Fruit fly (Drosophila melanogaster) whole organism, embryonic: ENCODE measurements around the gene Unc50.
A peak's percentile ranks its signal among the peaks of the same experiment; 100 is the strongest.

Experiments used
- Atf-2 ChIP-seq: fragments of 200-800 bp; sonication (Bioruptor generic); optimal IDR thresholded peaks from 2 replicates; lab custom pipeline; 2016; ENCODE audit warnings: missing biosample characterization, missing genetic modification characterization
- B-H1 ChIP-seq: fragments of 200-800 bp; sonication (Bioruptor generic); IDR thresholded peaks from 3 replicates; pipeline ENCODE4 v1.3.6; 2022; ENCODE audit warnings: missing biosample characterization, missing genetic modification characterization
- C15 ChIP-seq: fragments of 200-800 bp; sonication (Bioruptor generic); IDR thresholded peaks from 3 replicates; pipeline ENCODE4 v1.3.6; 2022; ENCODE audit warnings: missing biosample characterization, missing genetic modification characterization
- CG1024 ChIP-seq: fragments of 200-800 bp; sonication (Bioruptor generic); IDR thresholded peaks from 2 replicates; pipeline ENCODE4 v1.3.6; 2022; ENCODE audit warnings: missing biosample characterization, missing genetic modification characterization
- CG10565 ChIP-seq: fragments of 200-800 bp; sonication (Bioruptor generic); optimal IDR thresholded peaks from 3 replicates; lab custom pipeline; 2016; ENCODE audit warnings: missing biosample characterization, mild to moderate bottlenecking, missing genetic modification characterization
- CG12659 ChIP-seq: fragments of 200-800 bp; sonication (Bioruptor generic); optimal IDR thresholded peaks from 3 replicates; lab custom pipeline; 2017; ENCODE audit warnings: mild to moderate bottlenecking, missing biosample characterization, missing genetic modification reagents, missing genetic modification characterization
- CG14860 ChIP-seq: fragments of 200-800 bp; sonication (Bioruptor generic); IDR thresholded peaks from 3 replicates; pipeline ENCODE4 v1.3.6; 2022; ENCODE audit warnings: missing biosample characterization, missing genetic modification characterization; ENCODE audit not compliant: partially characterized antibody
- CG18599 ChIP-seq: fragments of 200-800 bp; sonication (Bioruptor generic); optimal IDR thresholded peaks from 3 replicates; lab custom pipeline; 2017; ENCODE audit warnings: missing biosample characterization, missing genetic modification characterization, mild to moderate bottlenecking, moderate library complexity, missing genetic modification reagents
- CG18619 ChIP-seq: fragments of 200-800 bp; sonication (Bioruptor generic); optimal IDR thresholded peaks from 3 replicates; lab custom pipeline; 2017; ENCODE audit warnings: missing biosample characterization, mild to moderate bottlenecking, missing genetic modification characterization
- CG31365 ChIP-seq: fragments of 200-800 bp; sonication (Bioruptor generic); optimal IDR thresholded peaks from 2 replicates; lab custom pipeline; 2018; ENCODE audit warnings: missing biosample characterization, mild to moderate bottlenecking, missing genetic modification characterization
- CG3838 ChIP-seq: fragments of 200-800 bp; sonication (Bioruptor generic); optimal IDR thresholded peaks from 3 replicates; lab custom pipeline; 2016; ENCODE audit warnings: missing biosample characterization, missing genetic modification characterization
- CG3847 ChIP-seq: fragments of 200-800 bp; sonication (Bioruptor generic); IDR thresholded peaks from 2 replicates; pipeline ENCODE4 v1.3.6; 2022; ENCODE audit warnings: missing biosample characterization, missing genetic modification characterization
- CG4854 ChIP-seq: fragments of 200-800 bp; sonication (Bioruptor generic); optimal IDR thresholded peaks from 2 replicates; lab custom pipeline; 2016; ENCODE audit warnings: missing biosample characterization, missing genetic modification characterization, inconsistent platforms
- CG6175 ChIP-seq: fragments of 200-800 bp; sonication (Bioruptor generic); IDR thresholded peaks from 3 replicates; pipeline ENCODE4 v1.3.6; 2022; ENCODE audit warnings: missing biosample characterization, missing genetic modification characterization
- Dip2 ChIP-seq: fragments of 200-800 bp; sonication (Bioruptor generic); IDR thresholded peaks from 2 replicates; pipeline ENCODE4 v1.3.6; 2022; ENCODE audit warnings: missing biosample characterization, missing genetic modification characterization
- E2f1 ChIP-seq: fragments of 200-800 bp; sonication (Bioruptor generic); IDR thresholded peaks from 2 replicates; pipeline ENCODE4 v1.3.6; 2022; ENCODE audit warnings: missing biosample characterization, missing genetic modification characterization
- Ets65A ChIP-seq: fragments of 200-800 bp; sonication (Bioruptor generic); peaks from one replicate; lab custom pipeline; 2016; ENCODE audit warnings: missing biosample characterization, missing genetic modification characterization
- HLH3B ChIP-seq: fragments of 200-800 bp; sonication (Bioruptor generic); IDR thresholded peaks from 2 replicates; pipeline ENCODE4 v1.3.6; 2022; ENCODE audit warnings: missing biosample characterization, missing genetic modification characterization
- Hmr ChIP-seq: fragments of 200-800 bp; sonication (Bioruptor generic); optimal IDR thresholded peaks from 3 replicates; lab custom pipeline; 2017; ENCODE audit warnings: mild to moderate bottlenecking, missing biosample characterization, missing genetic modification reagents, missing genetic modification characterization
- Hr51 ChIP-seq, 2 experiments: fragments of 200-800 bp; sonication (Bioruptor generic); optimal IDR thresholded peaks; 2 replicates in 1 of 2; 3 replicates in 1 of 2; lab custom pipeline; 2016 to 2018; ENCODE audit warnings: missing biosample characterization in 2 of 2, missing genetic modification characterization in 2 of 2, mild to moderate bottlenecking in 1 of 2, moderate library complexity in 1 of 2
- Mad ChIP-seq: fragments of 200-800 bp; sonication (Bioruptor generic); optimal IDR thresholded peaks from 2 replicates; lab custom pipeline; 2016; ENCODE audit warnings: missing biosample characterization, missing genetic modification characterization
- Meics ChIP-seq: fragments of 200-800 bp; sonication (Bioruptor generic); optimal IDR thresholded peaks from 2 replicates; lab custom pipeline; 2017; ENCODE audit warnings: missing biosample characterization, mild to moderate bottlenecking, missing genetic modification characterization
- PHDP ChIP-seq: fragments of 200-800 bp; sonication (Bioruptor generic); optimal IDR thresholded peaks from 3 replicates; lab custom pipeline; 2018; ENCODE audit warnings: missing biosample characterization, mild to moderate bottlenecking, missing genetic modification characterization, moderate library complexity
- Side ChIP-seq: fragments of 200-800 bp; sonication (Bioruptor generic); optimal IDR thresholded peaks from 2 replicates; lab custom pipeline; 2016; ENCODE audit warnings: missing biosample characterization, missing genetic modification characterization
- Six4 ChIP-seq: fragments of 200-800 bp; sonication (Bioruptor generic); optimal IDR thresholded peaks from 2 replicates; lab custom pipeline; 2016; ENCODE audit warnings: missing biosample characterization, missing genetic modification characterization
- Stat92E ChIP-seq, 3 experiments: fragments of >200 bp in 2 of 3; fragments of 200-800 bp in 1 of 3; sonication (Bioruptor generic) in 1 of 3; optimal IDR thresholded peaks; 2 replicates each; lab custom pipeline; 2017 to 2019; ENCODE audit warnings: missing biosample characterization in 3 of 3, missing genetic modification characterization in 3 of 3, mild to moderate bottlenecking in 1 of 3, moderate library complexity in 1 of 3
- Tbp ChIP-seq: fragments of >200 bp; optimal IDR thresholded peaks from 2 replicates; lab custom pipeline; 2018; ENCODE audit warnings: missing biosample characterization, missing genetic modification characterization
- amos ChIP-seq: fragments of 200-800 bp; sonication (Bioruptor generic); IDR thresholded peaks from 2 replicates; pipeline ENCODE4 v1.3.6; 2022; ENCODE audit warnings: missing biosample characterization, missing genetic modification characterization; ENCODE audit not compliant: partially characterized antibody
- bcd ChIP-seq: fragments of 200-800 bp; sonication (Bioruptor generic); optimal IDR thresholded peaks from 2 replicates; lab custom pipeline; 2017; ENCODE audit warnings: missing biosample characterization, mild to moderate bottlenecking, missing genetic modification characterization
- cad ChIP-seq: fragments of >200 bp; optimal IDR thresholded peaks from 2 replicates; lab custom pipeline; 2017; ENCODE audit warnings: missing biosample characterization, missing genetic modification characterization
- cg ChIP-seq: fragments of 200-800 bp; sonication (Bioruptor generic); optimal IDR thresholded peaks from 3 replicates; lab custom pipeline; 2019; ENCODE audit warnings: missing biosample characterization, mild to moderate bottlenecking, missing genetic modification characterization, moderate library complexity
- croc ChIP-seq: fragments of 200-800 bp; sonication (Bioruptor generic); conservative IDR thresholded peaks from 3 replicates; pipeline ENCODE4 v1.3.6; 2022; ENCODE audit warnings: missing biosample characterization, missing genetic modification characterization
- crp ChIP-seq, 2 experiments: fragments of 200-800 bp; sonication (Bioruptor generic); optimal IDR thresholded peaks; 2 replicates in 1 of 2; 3 replicates in 1 of 2; lab custom pipeline; 2017; ENCODE audit warnings: missing biosample characterization in 2 of 2, missing genetic modification characterization in 2 of 2, mild to moderate bottlenecking in 1 of 2, moderate library complexity in 1 of 2
- dpn ChIP-seq, 2 experiments: fragments of 200-800 bp; sonication (Bioruptor generic); optimal IDR thresholded peaks; 3 replicates each; lab custom pipeline; 2016; ENCODE audit warnings: missing biosample characterization in 2 of 2, missing genetic modification characterization in 2 of 2
- emc ChIP-seq: fragments of 200-800 bp; sonication (Bioruptor generic); optimal IDR thresholded peaks from 2 replicates; lab custom pipeline; 2016; ENCODE audit warnings: missing biosample characterization, missing genetic modification characterization
- fd102C ChIP-seq: fragments of 200-800 bp; sonication (Bioruptor generic); optimal IDR thresholded peaks from 2 replicates; lab custom pipeline; 2018; ENCODE audit warnings: missing biosample characterization, mild to moderate bottlenecking, missing genetic modification characterization, moderate library complexity
- gro ChIP-seq: fragments of 200-800 bp; sonication (Bioruptor generic); optimal IDR thresholded peaks from 2 replicates; lab custom pipeline; 2016; ENCODE audit warnings: missing biosample characterization, missing genetic modification characterization
- jumu ChIP-seq: fragments of 200-800 bp; sonication (Bioruptor generic); optimal IDR thresholded peaks from 3 replicates; lab custom pipeline; 2016; ENCODE audit warnings: missing biosample characterization, missing genetic modification characterization
- org-1 ChIP-seq: fragments of 200-800 bp; sonication (Bioruptor generic); optimal IDR thresholded peaks from 2 replicates; lab custom pipeline; 2017; ENCODE audit warnings: missing biosample characterization, missing genetic modification characterization
- pan ChIP-seq, 4 experiments: fragments of >200 bp in 3 of 4; fragments of 200-800 bp in 1 of 4; sonication (Bioruptor generic) in 1 of 4; optimal IDR thresholded peaks in 3 of 4; IDR thresholded peaks in 1 of 4; 2 replicates each; pipeline versions ENCODE4 v1.3.6 to Lab custom; 2017 to 2022; ENCODE audit warnings: missing biosample characterization in 2 of 4, missing genetic modification characterization in 2 of 4, mixed read lengths in 1 of 4
- salm ChIP-seq: fragments of 200-800 bp; sonication (Bioruptor generic); optimal IDR thresholded peaks from 2 replicates; lab custom pipeline; 2018; ENCODE audit warnings: missing biosample characterization, mild to moderate bottlenecking, missing genetic modification characterization
- schlank ChIP-seq: fragments of 200-800 bp; sonication (Bioruptor generic); optimal IDR thresholded peaks from 2 replicates; lab custom pipeline; 2018; ENCODE audit warnings: missing biosample characterization, mild to moderate bottlenecking, missing genetic modification characterization
- so ChIP-seq: fragments of 200-800 bp; sonication (Bioruptor generic); IDR thresholded peaks from 3 replicates; pipeline ENCODE4 v1.3.6; 2022; ENCODE audit warnings: missing biosample characterization, missing genetic modification characterization
- tna ChIP-seq: fragments of 200-800 bp; sonication (Bioruptor generic); IDR thresholded peaks from 2 replicates; pipeline ENCODE4 v1.3.6; 2022; ENCODE audit warnings: missing biosample characterization, missing genetic modification characterization; ENCODE audit not compliant: partially characterized antibody
- twi ChIP-seq: fragments of 200-800 bp; optimal IDR thresholded peaks from 2 replicates; lab custom pipeline; 2019; ENCODE audit warnings: missing biosample characterization, mild to moderate bottlenecking, missing genetic modification characterization, moderate library complexity
- vnd ChIP-seq: fragments of 200-800 bp; sonication (Bioruptor generic); IDR thresholded peaks from 3 replicates; pipeline ENCODE4 v1.3.6; 2022; ENCODE audit warnings: missing biosample characterization, missing genetic modification characterization; ENCODE audit not compliant: partially characterized antibody
- yki ChIP-seq: fragments of >200 bp; optimal IDR thresholded peaks from 3 replicates; lab custom pipeline; 2018
- zen ChIP-seq: fragments of 200-800 bp; sonication (Bioruptor generic); optimal IDR thresholded peaks from 3 replicates; lab custom pipeline; 2018; ENCODE audit warnings: missing biosample characterization, mild to moderate bottlenecking, missing genetic modification characterization, moderate library complexity

Unc50 gene

DNA sequence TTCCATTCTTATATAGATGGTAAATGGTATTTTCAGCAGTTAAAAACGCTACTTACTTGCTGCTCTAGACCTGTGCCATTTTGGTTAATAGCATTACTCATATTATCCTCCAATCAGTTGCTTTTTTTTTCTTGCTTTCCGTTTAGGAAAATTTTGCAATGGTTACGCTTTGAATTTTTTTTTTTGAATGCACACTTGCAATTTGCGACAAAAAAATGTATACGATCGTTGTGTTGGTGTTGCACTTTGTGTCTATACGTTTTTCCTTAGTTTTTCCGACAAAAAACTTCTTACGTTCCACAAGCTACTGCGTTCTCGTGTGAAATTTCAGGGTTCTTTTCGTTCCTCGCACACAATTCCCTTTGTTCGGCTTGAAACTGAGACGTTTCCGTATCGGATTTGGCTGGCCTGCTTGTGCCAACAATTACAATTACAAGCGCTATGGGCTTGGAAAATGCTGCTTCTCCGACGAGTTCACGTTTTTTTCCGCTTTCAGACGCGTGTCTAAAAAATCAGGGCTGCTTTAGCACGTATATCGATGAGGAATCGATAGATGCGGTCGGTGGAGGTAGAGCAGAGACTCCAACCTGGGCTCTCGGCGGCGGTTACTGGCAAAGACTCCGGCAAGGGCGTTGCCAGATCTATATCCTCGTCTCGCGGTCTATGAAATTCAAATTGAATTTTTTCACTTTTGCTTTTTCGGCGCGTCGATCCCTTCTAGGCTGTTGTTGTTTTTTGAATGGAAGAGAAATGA is 16.3 kb downstream of the Unc50 start (continued):
- TF ChIP-seq CG3838 (GFP tag; lab: Kevin White, UChicago) (no peak), Ets65A (GFP tag; lab: Kevin White, UChicago) (peak; percentile 84), CG3847 (GFP tag; lab: Robert Waterston, UW) (peak; percentile 83), Side (GFP tag; lab: Kevin White, UChicago) (peak; percentile 73), E2f1 (GFP tag; lab: Robert Waterston, UW) (peak; percentile 13; the same call in 1 of the 2 replicates), CG12659 (peak; percentile 84), CG31365 (tag; lab: Kevin White, UChicago) (no peak), twi (tag; lab: Kevin White, UChicago) (peak; percentile 38), Six4 (GFP tag; lab: Kevin White, UChicago) (no peak), yki (lab: Kevin White, UChicago) (no peak), Dip2 (GFP tag; lab: Robert Waterston, UW) (no peak), HLH3B (GFP tag; lab: Robert Waterston, UW) (no peak), fd102C (no peak), CG1024 (GFP tag; lab: Robert Waterston, UW) (0 out of 2 replicates have a peak, but pooled peaks have one; percentile 6), crp (GFP tag; optimal IDR thresholded peaks at IDR 0.05; lab: Kevin White, UChicago) (peak in 1 of 2 experiments; percentile 74), Meics (GFP tag; lab: Kevin White, UChicago) (peak; percentile 67), amos (peak; percentile 96), B-H1 (GFP tag; lab: Robert Waterston, UW) (no peak), emc (GFP tag; lab: Kevin White, UChicago) (peak; percentile 37), zen (peak; percentile 50), CG10565 (GFP tag; lab: Kevin White, UChicago) (no peak), dpn (GFP tag; optimal IDR thresholded peaks at IDR 0.05; lab: Kevin White, UChicago) (peak; percentile 60), Hr51 (GFP tag; optimal IDR thresholded peaks at IDR 0.05; lab: Kevin White, UChicago) (peak in 1 of 2 experiments; percentile 8), org-1 (GFP tag; lab: Kevin White, UChicago) (no peak), cg (GFP tag; lab: Kevin White, UChicago) (no peak), CG6175 (no peak), tna (peak; percentile 87), CG14860 (peak; percentile 78), schlank (peak; percentile 16), CG4854 (no peak), Tbp (GFP tag; lab: Kevin White, UChicago) (no peak), cad (GFP tag; lab: Kevin White, UChicago) (no peak), croc (no peak), Mad (peak; percentile 75), CG18619 (GFP tag; lab: Kevin White, UChicago) (peak; percentile 21), Stat92E (GFP tag; optimal IDR thresholded peaks at IDR 0.05; lab: Kevin White, UChicago) (peak in 1 of 3 experiments; percentile 59), C15 (no peak), CG18599 (GFP tag; lab: Kevin White, UChicago) (no peak), salm (tag; lab: Kevin White, UChicago) (no peak), bcd (GFP tag; lab: Kevin White, UChicago) (peak; percentile 45), vnd (GFP tag; lab: Robert Waterston, UW) (peak; percentile 75), gro (GFP tag; lab: Kevin White, UChicago) (peak; percentile 85), jumu (GFP tag; lab: Kevin White, UChicago) (peak; percentile 81), pan (optimal IDR thresholded peaks at IDR 0.05; lab: Kevin White, UChicago) (no peak), pan (GFP tag; optimal IDR thresholded peaks at IDR 0.05 in 1 of 2, IDR thresholded peaks at IDR 0.05 in 1 of 2) (peak in 1 of 2 experiments; percentile 10), PHDP (tag; lab: Kevin White, UChicago) (peak; percentile 20), so (GFP tag; lab: Robert Waterston, UW) (no peak), Atf-2 (GFP tag; lab: Kevin White, UChicago) (no peak), Hmr (GFP tag; lab: Kevin White, UChicago) (peak; percentile 82)
